Worm (Caenorhabditis elegans) whole organism, L4 larva: ENCODE data around the gene dod-20.

ENCODE experiments used
- F26F4.8 ChIP-seq: fragments of 200-800 bp; sonication (Bioruptor generic); conservative IDR thresholded peaks from 2 replicates; pipeline ENCODE4 v1.3.6; 2022; ENCODE audit warnings: missing genetic modification characterization, missing compliant biosample characterization
- F44E2.7 ChIP-seq: fragments of 200-800 bp; sonication (Bioruptor generic); IDR thresholded peaks from 2 replicates; pipeline ENCODE4 v2.1.2; 2022; ENCODE audit warnings: missing genetic modification characterization, missing compliant biosample characterization
- T20F7.1 ChIP-seq: fragments of 200-800 bp; sonication (Bioruptor generic); optimal IDR thresholded peaks from 2 replicates; lab custom pipeline; 2018; ENCODE audit warnings: mild to moderate bottlenecking, missing genetic modification characterization, missing compliant biosample characterization
- Y105C5A.15 ChIP-seq: fragments of 200-800 bp; sonication (Bioruptor generic); IDR thresholded peaks from 2 replicates; pipeline ENCODE4 v1.3.6; 2022; ENCODE audit warnings: missing genetic modification characterization, missing compliant biosample characterization
- Y48G9A.11 ChIP-seq: fragments of 200-800 bp; sonication (Bioruptor generic); IDR thresholded peaks from 2 replicates; pipeline ENCODE4 v1.3.6; 2022; ENCODE audit warnings: missing genetic modification reagents, missing genetic modification characterization, missing compliant biosample characterization
- ZK337.2 ChIP-seq: fragments of 200-800 bp; sonication (Bioruptor generic); IDR thresholded peaks from 2 replicates; pipeline ENCODE4 v1.3.6; 2022; ENCODE audit warnings: missing genetic modification reagents, missing genetic modification characterization, missing compliant biosample characterization
- ZK546.5 ChIP-seq, 2 experiments: sonication (generic microtip); optimal IDR thresholded peaks; 2 replicates each; lab custom pipeline; 2017; ENCODE audit warnings: missing biosample characterization in 2 of 2, missing genetic modification characterization in 2 of 2
- aha-1 ChIP-seq: fragments of 150-350 bp; peaks from one replicate; lab custom pipeline; 2014; ENCODE audit warnings: missing biosample characterization, missing genetic modification characterization
- ama-1 ChIP-seq: fragments of 150-350 bp; optimal IDR thresholded peaks from 2 replicates; lab custom pipeline; 2014; ENCODE audit warnings: inconsistent platforms, mixed read lengths
- arid-1 ChIP-seq: fragments of 200-800 bp; sonication (Bioruptor generic); conservative IDR thresholded peaks from 2 replicates; pipeline ENCODE4 v1.3.6; 2022; ENCODE audit warnings: missing genetic modification reagents, missing genetic modification characterization, missing compliant biosample characterization
- attf-4 ChIP-seq: sonication (generic microtip); optimal IDR thresholded peaks from 3 replicates; lab custom pipeline; 2017; ENCODE audit warnings: missing biosample characterization, missing genetic modification characterization
- ceh-82 ChIP-seq: sonication (generic microtip); optimal IDR thresholded peaks from 2 replicates; lab custom pipeline; 2017; ENCODE audit warnings: missing biosample characterization, missing genetic modification characterization
- cey-2 ChIP-seq: sonication (generic microtip); optimal IDR thresholded peaks from 3 replicates; lab custom pipeline; 2017; ENCODE audit warnings: missing genetic modification characterization, mild to moderate bottlenecking, missing compliant biosample characterization, antibody characterized with exemption, borderline replicate concordance; ENCODE audit not compliant: insufficient read depth
- daf-16 ChIP-seq, 3 experiments: sonication (generic microtip); optimal IDR thresholded peaks; 2 replicates each; lab custom pipeline; 2016 to 2017; ENCODE audit warnings: missing genetic modification characterization in 3 of 3, missing genetic modification reagents in 3 of 3, mild to moderate bottlenecking in 2 of 3, missing compliant biosample characterization in 2 of 3, missing biosample characterization in 1 of 3, moderate library complexity in 1 of 3
- daf-19 ChIP-seq: fragments of 200-800 bp; sonication (Bioruptor generic); conservative IDR thresholded peaks from 2 replicates; pipeline ENCODE4 v1.3.6; 2022; ENCODE audit warnings: missing genetic modification characterization, missing compliant biosample characterization
- daf-8 ChIP-seq: fragments of 200-800 bp; sonication (Bioruptor generic); IDR thresholded peaks from 2 replicates; pipeline ENCODE4 v1.3.6; 2022; ENCODE audit warnings: missing genetic modification characterization, missing compliant biosample characterization
- dmd-6 ChIP-seq: fragments of 200-800 bp; sonication (Bioruptor generic); IDR thresholded peaks from 2 replicates; pipeline ENCODE4 v1.3.6; 2022; ENCODE audit warnings: missing genetic modification reagents, missing genetic modification characterization, missing compliant biosample characterization
- dmd-8 ChIP-seq: fragments of 200-800 bp; sonication (Bioruptor generic); IDR thresholded peaks from 2 replicates; pipeline ENCODE4 v1.3.6; 2022; ENCODE audit warnings: missing genetic modification characterization, missing compliant biosample characterization
- dpl-1 ChIP-seq: fragments of 150-350 bp; optimal IDR thresholded peaks from 2 replicates; lab custom pipeline; 2014; ENCODE audit warnings: missing biosample characterization, missing genetic modification reagents, missing genetic modification characterization
- duxl-1 ChIP-seq: sonication (generic microtip); optimal IDR thresholded peaks from 2 replicates; lab custom pipeline; 2016; ENCODE audit warnings: mild to moderate bottlenecking, missing genetic modification characterization, moderate library complexity, missing compliant biosample characterization; ENCODE audit not compliant: poor library complexity
- dve-1 ChIP-seq: sonication (generic microtip); optimal IDR thresholded peaks from 2 replicates; lab custom pipeline; 2017; ENCODE audit warnings: antibody characterized with exemption, mild to moderate bottlenecking, missing genetic modification characterization, missing compliant biosample characterization; ENCODE audit not compliant: insufficient read depth
- egl-43 ChIP-seq: fragments of 200-800 bp; sonication (Bioruptor generic); IDR thresholded peaks from 2 replicates; pipeline ENCODE4 v1.3.6; 2022; ENCODE audit warnings: missing genetic modification reagents, missing genetic modification characterization, missing compliant biosample characterization
- hlh-11 ChIP-seq: fragments of 200-800 bp; sonication (Bioruptor generic); optimal IDR thresholded peaks from 2 replicates; lab custom pipeline; 2018; ENCODE audit warnings: mild to moderate bottlenecking, missing genetic modification characterization, missing compliant biosample characterization
- hlh-30 ChIP-seq: sonication (generic microtip); optimal IDR thresholded peaks from 2 replicates; lab custom pipeline; 2017; ENCODE audit warnings: antibody characterized with exemption, mild to moderate bottlenecking, missing genetic modification characterization, missing compliant biosample characterization; ENCODE audit not compliant: insufficient read depth
- lin-1 ChIP-seq: fragments of 200-800 bp; sonication (Bioruptor generic); IDR thresholded peaks from 2 replicates; pipeline ENCODE4 v1.3.6; 2022; ENCODE audit warnings: missing genetic modification reagents, missing genetic modification characterization, missing compliant biosample characterization
- lin-13 ChIP-seq: fragments of 150-350 bp; optimal IDR thresholded peaks from 2 replicates; lab custom pipeline; 2014; ENCODE audit warnings: missing biosample characterization, missing genetic modification reagents, missing genetic modification characterization
- lin-29 ChIP-seq: fragments of 200-800 bp; sonication (Bioruptor generic); IDR thresholded peaks from 2 replicates; pipeline ENCODE4 v1.3.6; 2022; ENCODE audit warnings: missing genetic modification reagents, missing genetic modification characterization, missing compliant biosample characterization
- lsy-2 ChIP-seq, 2 experiments: fragments of 150-350 bp in 1 of 2; sonication (generic microtip) in 1 of 2; optimal IDR thresholded peaks; 2 replicates each; lab custom pipeline; 2014 to 2017; ENCODE audit warnings: missing biosample characterization in 2 of 2, missing genetic modification characterization in 2 of 2
- mdl-1 ChIP-seq, 2 experiments: fragments of 150-350 bp in 1 of 2; sonication (generic microtip) in 1 of 2; optimal IDR thresholded peaks; 2 replicates each; lab custom pipeline; 2014 to 2017; ENCODE audit warnings: missing biosample characterization in 2 of 2, missing genetic modification characterization in 2 of 2
- mxl-2 ChIP-seq: fragments of 200-800 bp; sonication (Bioruptor generic); conservative IDR thresholded peaks from 2 replicates; pipeline ENCODE4 v1.3.6; 2022; ENCODE audit warnings: missing genetic modification reagents, missing genetic modification characterization, missing compliant biosample characterization
- mxl-3 ChIP-seq: fragments of 200-800 bp; sonication (Bioruptor generic); optimal IDR thresholded peaks from 2 replicates; lab custom pipeline; 2018; ENCODE audit warnings: mild to moderate bottlenecking, missing genetic modification characterization, missing compliant biosample characterization
- nhr-10 ChIP-seq: fragments of 150-350 bp; optimal IDR thresholded peaks from 2 replicates; lab custom pipeline; 2014; ENCODE audit warnings: missing biosample characterization, missing genetic modification characterization
- nhr-25 ChIP-seq: sonication (generic microtip); optimal IDR thresholded peaks from 2 replicates; lab custom pipeline; 2017; ENCODE audit warnings: missing genetic modification characterization, mild to moderate bottlenecking, missing compliant biosample characterization, antibody characterized with exemption, moderate library complexity, borderline replicate concordance; ENCODE audit not compliant: insufficient read depth
- nhr-28 ChIP-seq: fragments of 150-350 bp; optimal IDR thresholded peaks from 2 replicates; lab custom pipeline; 2014; ENCODE audit warnings: missing biosample characterization, missing genetic modification characterization
- nhr-41 ChIP-seq: fragments of 200-800 bp; sonication (Bioruptor generic); IDR thresholded peaks from 2 replicates; pipeline ENCODE4 v1.3.6; 2022; ENCODE audit warnings: missing genetic modification reagents, missing genetic modification characterization, missing compliant biosample characterization
- nhr-48 ChIP-seq: sonication (generic microtip); optimal IDR thresholded peaks from 2 replicates; lab custom pipeline; 2016; ENCODE audit warnings: mild to moderate bottlenecking, missing genetic modification characterization, missing compliant biosample characterization
- nhr-6 ChIP-seq: fragments of 150-350 bp; optimal IDR thresholded peaks from 2 replicates; lab custom pipeline; 2014; ENCODE audit warnings: missing biosample characterization, missing genetic modification characterization
- pqm-1 ChIP-seq: sonication (generic microtip); optimal IDR thresholded peaks from 2 replicates; lab custom pipeline; 2017; ENCODE audit warnings: missing biosample characterization, missing genetic modification characterization
- rbr-2 ChIP-seq: sonication (generic microtip); optimal IDR thresholded peaks from 2 replicates; lab custom pipeline; 2016; ENCODE audit warnings: missing genotype, missing genetic modification characterization, missing compliant biosample characterization
- saeg-2 ChIP-seq: fragments of 200-800 bp; sonication (Bioruptor generic); IDR thresholded peaks from 2 replicates; pipeline ENCODE4 v1.3.6; 2022; ENCODE audit warnings: missing genetic modification reagents, missing genetic modification characterization, missing compliant biosample characterization
- skn-1 ChIP-seq: fragments of 150-350 bp; optimal IDR thresholded peaks from 2 replicates; lab custom pipeline; 2014; ENCODE audit warnings: missing biosample characterization, missing genetic modification characterization
- snpc-1.2 ChIP-seq: fragments of 200-800 bp; sonication (Bioruptor generic); IDR thresholded peaks from 2 replicates; pipeline ENCODE4 v1.3.6; 2022; ENCODE audit warnings: missing genetic modification reagents, missing genetic modification characterization, missing compliant biosample characterization
- unc-39 ChIP-seq: sonication (generic microtip); optimal IDR thresholded peaks from 2 replicates; lab custom pipeline; 2017; ENCODE audit warnings: missing biosample characterization, missing genetic modification characterization
- unc-62 ChIP-seq, 3 experiments: fragments of 150-350 bp in 1 of 3; sonication (generic microtip); optimal IDR thresholded peaks in 2 of 3; peaks in 1 of 3; 1 replicate in 1 of 3; 2 replicates in 2 of 3; lab custom pipeline; 2014 to 2017; ENCODE audit warnings: missing biosample characterization in 3 of 3, missing genetic modification characterization in 3 of 3, missing genetic modification reagents in 3 of 3, missing genotype in 1 of 3
- zag-1 ChIP-seq: fragments of 150-350 bp; optimal IDR thresholded peaks from 2 replicates; lab custom pipeline; 2014; ENCODE audit warnings: missing biosample characterization, missing genetic modification characterization
- zfp-3 ChIP-seq: fragments of 200-800 bp; sonication (Bioruptor generic); conservative IDR thresholded peaks from 2 replicates; pipeline ENCODE4 v1.3.6; 2022; ENCODE audit warnings: missing genetic modification reagents, missing genetic modification characterization, missing compliant biosample characterization
- zip-11 ChIP-seq: fragments of 200-800 bp; sonication (Bioruptor generic); IDR thresholded peaks from 2 replicates; pipeline ENCODE4 v1.3.6; 2022; ENCODE audit warnings: missing genetic modification characterization, missing compliant biosample characterization
- ztf-7 ChIP-seq: fragments of 150-350 bp; optimal IDR thresholded peaks from 2 replicates; lab custom pipeline; 2014; ENCODE audit warnings: missing biosample characterization, missing genetic modification characterization

Gene dod-20

DNA sequence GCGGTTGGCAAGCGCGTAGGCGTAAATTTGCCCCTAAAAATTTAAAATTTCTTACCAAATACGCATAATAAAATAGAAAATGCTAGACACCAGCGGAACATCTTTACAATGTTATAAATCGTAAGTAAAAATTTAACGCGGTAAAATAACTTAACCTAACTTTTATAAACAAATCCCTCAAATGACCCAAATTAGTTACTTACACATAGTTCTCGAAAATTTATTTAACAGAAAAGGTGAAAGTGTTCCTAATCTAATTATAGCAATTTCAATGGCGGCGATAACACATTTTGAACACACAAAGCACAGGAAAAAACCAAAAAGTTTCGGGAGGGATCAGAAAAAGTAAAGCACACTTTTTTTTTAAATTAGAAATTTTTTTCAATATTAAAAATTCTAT is 42.0 kb upstream of the dod-20 start, which contains the start of gene mltn-8:
Gene mltn-8 (minus strand): TSS at position 101 of the 400 bp plus-strand sequence.
- TF ChIP-seq duxl-1 (tag; lab: Kevin White, UChicago) (no peak), mdl-1 (tag; optimal IDR thresholded peaks at IDR 0.05; lab: Kevin White, UChicago) (no peak), saeg-2 (no peak), F44E2.7 (GFP tag; lab: Robert Waterston, UW) (no peak), ceh-82 (tag; lab: Kevin White, UChicago) (no peak), lin-13 (GFP tag; lab: Kevin White, UChicago) (no peak), arid-1 (GFP tag; lab: Robert Waterston, UW) (no peak), attf-4 (no peak), egl-43 (GFP tag; lab: Robert Waterston, UW) (no peak), Y105C5A.15 (no peak), F26F4.8 (GFP tag; lab: Robert Waterston, UW) (no peak), nhr-6 (tag; lab: Kevin White, UChicago) (no peak), rbr-2 (tag; lab: Kevin White, UChicago) (no peak), mxl-2 (GFP tag; lab: Robert Waterston, UW) (no peak), zag-1 (tag; lab: Kevin White, UChicago) (no peak), daf-8 (no peak), dmd-8 (GFP tag; lab: Robert Waterston, UW) (no peak), ZK546.5 (tag; optimal IDR thresholded peaks at IDR 0.05; lab: Kevin White, UChicago) (no peak), nhr-41 (GFP tag; lab: Robert Waterston, UW) (no peak)
- TF ChIP-seq, all 104 proteins: peak for 0

DNA sequence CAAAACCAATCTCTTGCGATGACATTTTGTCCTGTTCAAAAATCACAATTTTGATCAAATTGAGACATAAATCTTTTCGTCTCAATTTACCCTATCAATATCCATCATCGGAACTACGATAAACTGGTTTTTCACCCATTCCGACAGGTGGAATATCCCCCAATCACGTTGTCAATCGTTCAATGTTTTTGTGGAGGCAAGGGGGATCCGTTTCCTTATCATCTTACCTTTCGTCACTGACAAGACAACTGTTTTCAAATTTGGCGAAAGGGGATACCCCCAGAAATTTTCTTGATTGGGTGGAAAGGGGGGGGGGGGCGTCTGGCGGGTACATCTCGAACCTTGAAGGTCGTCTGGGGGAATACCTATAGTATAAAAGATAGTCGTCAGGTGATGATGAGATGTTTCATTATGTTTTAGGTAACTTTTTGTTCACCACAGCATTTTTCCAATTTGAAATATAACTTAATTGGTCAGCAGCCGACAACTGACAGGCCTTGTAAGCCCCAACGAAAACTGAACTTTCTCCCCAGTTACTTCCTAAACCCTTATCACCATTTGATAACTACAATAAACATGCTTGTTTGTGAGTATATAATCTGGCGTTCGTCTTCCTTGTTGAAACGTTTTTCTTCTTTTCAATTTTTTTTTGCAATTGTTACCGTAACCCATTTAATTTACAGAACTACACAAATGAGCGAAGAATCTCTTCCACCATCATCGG is 40.8 kb upstream of the dod-20 start, which contains the start of gene ZK6.8:
Gene ZK6.8 (plus strand): TSS at position 682 of the 724 bp plus-strand sequence.
- TF ChIP-seq unc-39 (tag; lab: Kevin White, UChicago) (no peak), lin-1 (no peak), unc-62 (GFP tag; optimal IDR thresholded peaks at IDR 0.05 in 1 of 2; lab: Kevin White, UChicago) (peak in 1 of 2 experiments; percentile 93), unc-62 (tag; optimal IDR thresholded peaks at IDR 0.05; lab: Kevin White, UChicago) (no peak), snpc-1.2 (GFP tag; lab: Robert Waterston, UW) (no peak), T20F7.1 (GFP tag; lab: Kevin White, UChicago) (no peak), dpl-1 (GFP tag; lab: Kevin White, UChicago) (no peak), nhr-48 (peak; percentile 88), lsy-2 (tag; optimal IDR thresholded peaks at IDR 0.05; lab: Kevin White, UChicago) (peak in 1 of 2 experiments; percentile 33), hlh-30 (tag; lab: Kevin White, UChicago) (peak; percentile 73), daf-19 (GFP tag; lab: Robert Waterston, UW) (no peak), aha-1 (tag; lab: Kevin White, UChicago) (peak; percentile 51), cey-2 (tag; lab: Kevin White, UChicago) (peak; percentile 82), zip-11 (GFP tag; lab: Robert Waterston, UW) (no peak), lin-29 (GFP tag; lab: Robert Waterston, UW) (no peak), dve-1 (tag; lab: Kevin White, UChicago) (peak; percentile 48), daf-16 (GFP tag; optimal IDR thresholded peaks at IDR 0.05; lab: Kevin White, UChicago) (no peak), daf-16 (tag; optimal IDR thresholded peaks at IDR 0.05; lab: Kevin White, UChicago) (peak; percentile 68), daf-8 (no peak), Y48G9A.11 (GFP tag; lab: Robert Waterston, UW) (no peak), pqm-1 (tag; lab: Kevin White, UChicago) (peak; percentile 6), nhr-25 (tag; lab: Kevin White, UChicago) (peak; percentile 36), nhr-10 (tag; lab: Kevin White, UChicago) (peak; percentile 11), mxl-3 (GFP tag; lab: Kevin White, UChicago) (peak; percentile 91), mdl-1 (tag; optimal IDR thresholded peaks at IDR 0.05; lab: Kevin White, UChicago) (peak; percentile 45 to 88), ztf-7 (tag; lab: Kevin White, UChicago) (no peak), ama-1 (lab: Kevin White, UChicago) (no peak), nhr-28 (tag; lab: Kevin White, UChicago) (peak; percentile 87), zfp-3 (GFP tag; lab: Robert Waterston, UW) (no peak), ZK337.2 (no peak), hlh-11 (peak; percentile 87), skn-1 (tag; lab: Kevin White, UChicago) (no peak), dmd-6 (GFP tag; lab: Robert Waterston, UW) (peak; percentile 43)
